Worm (Caenorhabditis elegans): ENCODE results near the gene C50E10.2.

- TF ChIP-seq unc-62 (GFP tag; optimal IDR thresholded peaks at IDR 0.05) (no peak), ztf-4 (tag; optimal IDR thresholded peaks at IDR 0.05) (no peak), nhr-77 (tag; optimal IDR thresholded peaks at IDR 0.05) (no peak), elt-3 (tag; optimal IDR thresholded peaks at IDR 0.05) (no peak), nhr-10 (tag; optimal IDR thresholded peaks at IDR 0.05) (no peak), ceh-82 (tag; optimal IDR thresholded peaks at IDR 0.05) (no peak), ztf-11 (tag; optimal IDR thresholded peaks at IDR 0.05) (no peak)
These were observed 30.3 kb downstream of the C50E10.2 start, which contains the start of the genes tric-1B.2 and Y57A10A.29 for ce11 chrII:12279259-12279658.
